Worm (Caenorhabditis elegans) whole organism, L4/young adult: ENCODE data around the gene col-39.

Source experiments
- W03F9.2 ChIP-seq: fragments of 150-350 bp; optimal IDR thresholded peaks from 2 replicates; lab custom pipeline; 2014; ENCODE audit warnings: missing biosample characterization, missing genetic modification characterization
- dao-5 ChIP-seq: sonication (generic microtip); optimal IDR thresholded peaks from 2 replicates; lab custom pipeline; 2016; ENCODE audit warnings: missing genotype, missing genetic modification characterization, moderate library complexity, missing compliant biosample characterization
- him-1 ChIP-seq: sonication (generic microtip); optimal IDR thresholded peaks from 2 replicates; lab custom pipeline; 2016; ENCODE audit warnings: missing genotype, missing genetic modification reagents, missing genetic modification characterization, missing compliant biosample characterization

DNA sequence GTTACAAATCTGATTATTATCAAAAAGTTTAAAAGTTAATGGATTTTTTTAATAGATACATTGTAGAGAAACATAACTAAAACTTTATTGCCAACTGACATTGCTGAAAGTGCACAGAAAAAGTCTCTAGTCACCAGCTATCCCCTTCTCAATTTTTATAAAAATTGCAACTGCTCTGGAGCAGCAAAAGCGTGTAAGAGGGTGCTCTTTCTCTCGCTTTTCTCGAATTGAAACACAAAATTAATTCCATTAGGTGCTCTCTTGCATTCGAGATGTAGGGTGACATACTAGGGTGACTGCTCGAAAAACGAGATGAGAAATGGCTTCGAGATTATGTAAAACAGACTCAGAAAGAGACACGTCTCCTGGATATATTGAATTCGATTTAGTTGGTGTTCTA is 24.1 kb upstream of the col-39 start:
- TF ChIP-seq W03F9.2 (tag; lab: Kevin White, UChicago) = no peak
- no peak for TF ChIP-seq him-1 (tag; lab: Kevin White, UChicago)
- TF ChIP-seq dao-5 (tag; lab: Kevin White, UChicago) = no peak
